Fruit fly (Drosophila melanogaster): Measurements from ENCODE around the gene hyx.

hyx gene

dm6 chr3R:9055119-9056105 is 16.9 kb downstream of the hyx start (continued):
- peak; percentile 89 for TF ChIP-seq CG18476 (GFP tag; optimal IDR thresholded peaks at IDR 0.05)
- TF ChIP-seq MBD-R2 (GFP tag; IDR thresholded peaks at IDR 0.05): no peak
- no peak for TF ChIP-seq h (optimal IDR thresholded peaks at IDR 0.05)
- TF ChIP-seq crc (GFP tag; optimal IDR thresholded peaks at IDR 0.05): peak; percentile 71
- peak; percentile 86 for TF ChIP-seq CG4328 (GFP tag; optimal IDR thresholded peaks at IDR 0.05)
- TF ChIP-seq HmgD (GFP tag; optimal IDR thresholded peaks at IDR 0.05): peak; percentile 1
- peak; percentile 82 for TF ChIP-seq CG11723 (GFP tag; optimal IDR thresholded peaks at IDR 0.05)
- peak; percentile 96 for TF ChIP-seq CG10147 (GFP tag; optimal IDR thresholded peaks at IDR 0.05)
- no peak for TF ChIP-seq dan (GFP tag; IDR thresholded peaks at IDR 0.05)
- TF ChIP-seq CG10462 (GFP tag; optimal IDR thresholded peaks at IDR 0.05): peak; percentile 64
- peak; percentile 80 for TF ChIP-seq cato (GFP tag; optimal IDR thresholded peaks at IDR 0.05; ENCODE audit: borderline replicate concordance)
- peak; percentile 98 for TF ChIP-seq CG2678 (tag; optimal IDR thresholded peaks at IDR 0.05)
- peak; percentile 66 for TF ChIP-seq Atf-2 (GFP tag; optimal IDR thresholded peaks at IDR 0.05)
- peak; percentile 10 for TF ChIP-seq Atf3 (GFP tag; optimal IDR thresholded peaks at IDR 0.05)
- TF ChIP-seq sug (tag; optimal IDR thresholded peaks at IDR 0.05): peak; percentile 78
- TF ChIP-seq sisA (GFP tag; IDR thresholded peaks at IDR 0.05): no peak
- no peak for TF ChIP-seq Neu2 (GFP tag; optimal IDR thresholded peaks at IDR 0.05; ENCODE audit: borderline replicate concordance)
- peak; percentile 74 for TF ChIP-seq her (GFP tag; optimal IDR thresholded peaks at IDR 0.05)
- TF ChIP-seq Hsf (GFP tag; optimal IDR thresholded peaks at IDR 0.05): peak; percentile 83
- peak; percentile 81 for TF ChIP-seq CG17802 (tag; optimal IDR thresholded peaks at IDR 0.05)
- TF ChIP-seq CG18619 (GFP tag; optimal IDR thresholded peaks at IDR 0.05): peak; percentile 91
- TF ChIP-seq ara (GFP tag; IDR thresholded peaks at IDR 0.05): no peak
- peak in 1 of 3 experiments; percentile 89 for TF ChIP-seq lola (GFP tag; optimal IDR thresholded peaks at IDR 0.05)
- peak; percentile 82 for TF ChIP-seq CG13123 (GFP tag; optimal IDR thresholded peaks at IDR 0.05)
- TF ChIP-seq CG31365 (tag; optimal IDR thresholded peaks at IDR 0.05): peak; percentile 77
- TF ChIP-seq CG16815 (GFP tag; optimal IDR thresholded peaks at IDR 0.05): peak; percentile 83
- TF ChIP-seq CG3163 (GFP tag; optimal IDR thresholded peaks at IDR 0.05): peak; percentile 29
- peak; percentile 85 for TF ChIP-seq schlank (tag; optimal IDR thresholded peaks at IDR 0.05)
- TF ChIP-seq CG33557 (GFP tag; optimal IDR thresholded peaks at IDR 0.05): peak; percentile 74
- TF ChIP-seq lilli (GFP tag; optimal IDR thresholded peaks at IDR 0.05): peak; percentile 90
- no peak for TF ChIP-seq CG14965 (GFP tag; optimal IDR thresholded peaks at IDR 0.05; ENCODE audit: borderline replicate concordance)
- peak; percentile 94 for TF ChIP-seq CG17829 (tag; optimal IDR thresholded peaks at IDR 0.05)
- peak; percentile 12 for TF ChIP-seq stwl (tag; optimal IDR thresholded peaks at IDR 0.05)
- no peak for TF ChIP-seq CG4404 (GFP tag; IDR thresholded peaks at IDR 0.05)
- TF ChIP-seq ase (GFP tag; IDR thresholded peaks at IDR 0.05): no peak
- TF ChIP-seq CG15073 (GFP tag; optimal IDR thresholded peaks at IDR 0.05): peak; percentile 47
- peak; percentile 85 for TF ChIP-seq bab2 (GFP tag; optimal IDR thresholded peaks at IDR 0.05)
- peak; percentile 89 for TF ChIP-seq CG17568 (GFP tag; optimal IDR thresholded peaks at IDR 0.05)
- TF ChIP-seq tna (GFP tag; IDR thresholded peaks at IDR 0.05; ENCODE audit: partially characterized antibody): no peak
- no peak for TF ChIP-seq CG7372 (GFP tag; IDR thresholded peaks at IDR 0.05)
- no peak for TF ChIP-seq Atf6 (GFP tag; IDR thresholded peaks at IDR 0.05)
- no peak for TF ChIP-seq CG31224 (GFP tag; IDR thresholded peaks at IDR 0.05)
- peak; percentile 82 for TF ChIP-seq croc (GFP tag; conservative IDR thresholded peaks at IDR 0.05)
- TF ChIP-seq CG9609 (GFP tag; optimal IDR thresholded peaks at IDR 0.05): peak; percentile 75
- no peak for TF ChIP-seq D (optimal IDR thresholded peaks at IDR 0.05)
- peak; percentile 89 for TF ChIP-seq D (GFP tag; optimal IDR thresholded peaks at IDR 0.05)
- peak; percentile 77 to 92 for TF ChIP-seq Pdp1 (GFP tag; optimal IDR thresholded peaks at IDR 0.05)
- peak; percentile 94 for TF ChIP-seq scrt (GFP tag; optimal IDR thresholded peaks at IDR 0.05)
